Worm (Caenorhabditis elegans): ENCODE data around the gene C55A6.12.
A peak's percentile ranks its signal among the peaks of the same experiment; 100 is the strongest.

C55A6.12 gene

ce11 chrV:11503081-11503751 is at the start of gene C55A6.12:
TSS of gene C55A6.12 (minus strand) at chrV:11503131.
- TF ChIP-seq nfya-1 (tag; optimal IDR thresholded peaks at IDR 0.05; ENCODE audit: insufficient read depth) (peak; percentile 100), nhr-23 (tag; optimal IDR thresholded peaks at IDR 0.05) (no peak), snpc-4 (tag; optimal IDR thresholded peaks at IDR 0.05) (no peak), fos-1 (tag; optimal IDR thresholded peaks at IDR 0.05) (no peak), lin-15B (tag; optimal IDR thresholded peaks at IDR 0.05) (peak; percentile 27), elt-2 (tag; optimal IDR thresholded peaks at IDR 0.05) (no peak), unc-39 (tag; optimal IDR thresholded peaks at IDR 0.05) (no peak), R02D3.7 (tag; optimal IDR thresholded peaks at IDR 0.05) (no peak), nhr-43 (tag; optimal IDR thresholded peaks at IDR 0.05; ENCODE audit: poor library complexity, severe bottlenecking) (peak; percentile 24), nhr-77 (tag; optimal IDR thresholded peaks at IDR 0.05) (no peak)

- TF ChIP-seq nfya-1 (tag; optimal IDR thresholded peaks at IDR 0.05; ENCODE audit: insufficient read depth) (no peak), hmg-11 (tag; optimal IDR thresholded peaks at IDR 0.05) (no peak)
These were observed 49.4 kb upstream of the C55A6.12 start, which contains the start of gene srx-85 for ce11 chrV:11552379-11552778. TSS of gene srx-85 (plus strand) at chrV:11552679.

- TF ChIP-seq lin-39 (tag; optimal IDR thresholded peaks at IDR 0.05) (peak; percentile 18), nhr-23 (tag; optimal IDR thresholded peaks at IDR 0.05) (no peak), pha-4 (tag; optimal IDR thresholded peaks at IDR 0.05) (peak; percentile 82), elt-2 (tag; optimal IDR thresholded peaks at IDR 0.05) (peak; percentile 79), nfya-1 (tag; optimal IDR thresholded peaks at IDR 0.05; ENCODE audit: insufficient read depth) (peak; percentile 68), snpc-4 (tag; optimal IDR thresholded peaks at IDR 0.05) (peak; percentile 6), nhr-28 (tag; optimal IDR thresholded peaks at IDR 0.05) (no peak), pqm-1 (tag; optimal IDR thresholded peaks at IDR 0.05) (peak; percentile 34), mdl-1 (tag; optimal IDR thresholded peaks at IDR 0.05) (peak; percentile 75), elt-1 (tag; optimal IDR thresholded peaks at IDR 0.05) (peak; percentile 4), egl-5 (tag; optimal IDR thresholded peaks at IDR 0.05) (peak; percentile 2), ztf-4 (tag; optimal IDR thresholded peaks at IDR 0.05) (no peak), skn-1 (tag; optimal IDR thresholded peaks at IDR 0.05) (peak; percentile 1), ceh-28 (tag; optimal IDR thresholded peaks at IDR 0.05) (no peak), nhr-43 (tag; optimal IDR thresholded peaks at IDR 0.05; ENCODE audit: poor library complexity, severe bottlenecking) (peak; percentile 15), nhr-25 (tag; optimal IDR thresholded peaks at IDR 0.05) (peak; percentile 89)
These were observed 46.0 kb upstream of the C55A6.12 start, which contains the start of the genes F38B7.17 and F38B7.3 for ce11 chrV:11548914-11549406. TSS of gene F38B7.17 (minus strand) at chrV:11548964. TSS of gene F38B7.3 (plus strand) at chrV:11549107.

ce11 chrV:11546795-11547194 is 43.9 kb upstream of the C55A6.12 start, which contains the start of gene F38B7.11:
TSS of gene F38B7.11 (plus strand) at chrV:11547095.
- TF ChIP-seq skn-1 (tag; optimal IDR thresholded peaks at IDR 0.05) (no peak), egl-27 (tag; optimal IDR thresholded peaks at IDR 0.05) (no peak), ztf-11 (tag; optimal IDR thresholded peaks at IDR 0.05) (no peak), R02D3.7 (tag; optimal IDR thresholded peaks at IDR 0.05) (no peak), fkh-2 (tag; optimal IDR thresholded peaks at IDR 0.05) (no peak), tbx-2 (tag; optimal IDR thresholded peaks at IDR 0.05) (no peak)

- TF ChIP-seq ZK546.5 (tag; optimal IDR thresholded peaks at IDR 0.05): no peak
- TF ChIP-seq aly-2 (tag; optimal IDR thresholded peaks at IDR 0.05): no peak
- TF ChIP-seq lsy-12 (tag; optimal IDR thresholded peaks at IDR 0.05): no peak
- no peak for TF ChIP-seq mml-1 (tag; optimal IDR thresholded peaks at IDR 0.05)
- TF ChIP-seq ceh-82 (tag; optimal IDR thresholded peaks at IDR 0.05): no peak
- TF ChIP-seq elt-3 (tag; optimal IDR thresholded peaks at IDR 0.05): no peak
- TF ChIP-seq ceh-16 (tag; optimal IDR thresholded peaks at IDR 0.05): no peak
- no peak for TF ChIP-seq nhr-23 (tag; optimal IDR thresholded peaks at IDR 0.05)
- no peak for TF ChIP-seq jun-1 (tag; optimal IDR thresholded peaks at IDR 0.05)
- no peak for TF ChIP-seq nhr-12 (tag; optimal IDR thresholded peaks at IDR 0.05)
- TF ChIP-seq ztf-4 (tag; optimal IDR thresholded peaks at IDR 0.05): no peak
- no peak for TF ChIP-seq egl-27 (tag; optimal IDR thresholded peaks at IDR 0.05)
These were observed 42.3 kb upstream of the C55A6.12 start, which contains the start of gene F38B7.10 for ce11 chrV:11545227-11545626. TSS of gene F38B7.10 (plus strand) at chrV:11545527.

Data from whole organism, L3 larva.